Fruit fly (Drosophila melanogaster) whole organism, wandering third instar larva: Measurements from ENCODE around the gene Sarm.

ENCODE experiments used
- Abd-B ChIP-seq: fragments of >200 bp; optimal IDR thresholded peaks from 2 replicates; lab custom pipeline; 2017; ENCODE audit warnings: missing biosample characterization, missing genetic modification characterization
- CG32264 ChIP-seq: fragments of 200-800 bp; sonication (Bioruptor generic); optimal IDR thresholded peaks from 2 replicates; lab custom pipeline; 2016; ENCODE audit warnings: missing biosample characterization, missing genetic modification characterization
- CG9705 ChIP-seq: fragments of 200-800 bp; sonication (Bioruptor generic); optimal IDR thresholded peaks from 2 replicates; lab custom pipeline; 2018; ENCODE audit warnings: missing biosample characterization, mild to moderate bottlenecking, missing genetic modification characterization
- CrebA ChIP-seq: fragments of 200-800 bp; sonication (Bioruptor generic); optimal IDR thresholded peaks from 2 replicates; lab custom pipeline; 2016; ENCODE audit warnings: missing biosample characterization, mild to moderate bottlenecking, missing genetic modification characterization, borderline replicate concordance
- Dfd ChIP-seq: fragments of >200 bp; optimal IDR thresholded peaks from 2 replicates; lab custom pipeline; 2017; ENCODE audit warnings: missing biosample characterization, missing genetic modification characterization
- Dif ChIP-seq: fragments of 200-275, 200-300 bp; sonication (Bioruptor generic); optimal IDR thresholded peaks from 2 replicates; lab custom pipeline; 2018; ENCODE audit warnings: missing biosample characterization, missing genetic modification characterization; ENCODE audit not compliant: partially characterized antibody
- GATAd ChIP-seq: sonication (Bioruptor generic); optimal IDR thresholded peaks from 2 replicates; lab custom pipeline; 2016; ENCODE audit warnings: missing biosample characterization, missing genetic modification characterization
- HLH106 ChIP-seq: fragments of 200-800 bp; optimal IDR thresholded peaks from 3 replicates; lab custom pipeline; 2019; ENCODE audit warnings: missing biosample characterization, mild to moderate bottlenecking, missing genetic modification characterization, moderate library complexity
- Hnf4 ChIP-seq: fragments of 200-800 bp; sonication (Bioruptor generic); optimal IDR thresholded peaks from 2 replicates; lab custom pipeline; 2016; ENCODE audit warnings: missing biosample characterization, mild to moderate bottlenecking, missing genetic modification characterization
- Hr78 ChIP-seq: fragments of >200 bp; optimal IDR thresholded peaks from 2 replicates; lab custom pipeline; 2017; ENCODE audit warnings: missing biosample characterization, missing genetic modification characterization
- Hr83 ChIP-seq: fragments of 200-300 bp; sonication (Bioruptor generic); optimal IDR thresholded peaks from 2 replicates; lab custom pipeline; 2016; ENCODE audit warnings: missing biosample characterization, mild to moderate bottlenecking, missing genetic modification characterization, moderate library complexity; ENCODE audit not compliant: poor library complexity, severe bottlenecking
- Jra ChIP-seq: sonication (Bioruptor generic); optimal IDR thresholded peaks from 2 replicates; lab custom pipeline; 2016; ENCODE audit warnings: missing biosample characterization, missing genetic modification characterization
- Mio ChIP-seq: sonication (Bioruptor generic); optimal IDR thresholded peaks from 2 replicates; lab custom pipeline; 2016; ENCODE audit warnings: missing biosample characterization, missing genetic modification characterization
- Myc ChIP-seq: fragments of >200 bp; optimal IDR thresholded peaks from 2 replicates; lab custom pipeline; 2017
- N ChIP-seq: fragments of >200 bp; optimal IDR thresholded peaks from 2 replicates; lab custom pipeline; 2018; ENCODE audit warnings: missing biosample characterization, missing external identifiers, missing genetic modification characterization
- OdsH ChIP-seq: fragments of 200-800 bp; sonication (Bioruptor generic); optimal IDR thresholded peaks from 2 replicates; lab custom pipeline; 2016; ENCODE audit warnings: missing biosample characterization, mild to moderate bottlenecking, missing genetic modification characterization
- Rel ChIP-seq, 2 experiments: fragments of 200-800 bp; sonication (Bioruptor generic) in 1 of 2; optimal IDR thresholded peaks; 2 replicates in 1 of 2; 3 replicates in 1 of 2; lab custom pipeline; 2016 to 2019; ENCODE audit warnings: mild to moderate bottlenecking in 2 of 2, missing biosample characterization in 2 of 2, missing genetic modification characterization in 2 of 2, moderate library complexity in 1 of 2
- Sp1 ChIP-seq: fragments of 200-800 bp; sonication (Bioruptor generic); optimal IDR thresholded peaks from 3 replicates; lab custom pipeline; 2019; ENCODE audit warnings: missing biosample characterization, mild to moderate bottlenecking, missing genetic modification characterization, moderate library complexity
- Vsx2 ChIP-seq: fragments of 200-300, 225-300 bp; sonication (Bioruptor generic); optimal IDR thresholded peaks from 2 replicates; lab custom pipeline; 2018; ENCODE audit warnings: missing biosample characterization, missing genetic modification characterization; ENCODE audit not compliant: partially characterized antibody
- br ChIP-seq: fragments of 200-800 bp; sonication (Bioruptor generic); optimal IDR thresholded peaks from 2 replicates; lab custom pipeline; 2016; ENCODE audit warnings: missing biosample characterization, missing genetic modification characterization
- brk ChIP-seq: fragments of 200-800 bp; sonication (Bioruptor generic); optimal IDR thresholded peaks from 2 replicates; lab custom pipeline; 2016; ENCODE audit warnings: missing biosample characterization, mild to moderate bottlenecking, missing genetic modification characterization
- dl ChIP-seq, 2 experiments: fragments of 175-275, 200-275 bp in 1 of 2; fragments of 200-275 bp in 1 of 2; sonication (Bioruptor generic); optimal IDR thresholded peaks; lab custom pipeline; 2018; ENCODE audit warnings: mild to moderate bottlenecking in 2 of 2, missing biosample characterization in 2 of 2, missing genetic modification characterization in 2 of 2, moderate library complexity in 2 of 2; ENCODE audit not compliant: partially characterized antibody in 2 of 2, insufficient read depth in 1 of 2
- dmrt93B ChIP-seq: fragments of 200-800 bp; sonication (Bioruptor generic); optimal IDR thresholded peaks from 2 replicates; lab custom pipeline; 2018; ENCODE audit warnings: missing biosample characterization, mild to moderate bottlenecking, missing genetic modification characterization
- dsf ChIP-seq: sonication (Bioruptor generic); optimal IDR thresholded peaks from 2 replicates; lab custom pipeline; 2016; ENCODE audit warnings: missing biosample characterization, missing genetic modification characterization, borderline replicate concordance
- ey ChIP-seq: fragments of 200-800 bp; sonication (Bioruptor generic); optimal IDR thresholded peaks from 2 replicates; lab custom pipeline; 2016; ENCODE audit warnings: missing biosample characterization, missing genetic modification characterization
- foxo ChIP-seq, 2 experiments: fragments of 200-800 bp; sonication (Bioruptor generic); optimal IDR thresholded peaks; 2 replicates in 1 of 2; 3 replicates in 1 of 2; lab custom pipeline; 2016 to 2017; ENCODE audit warnings: missing biosample characterization in 2 of 2, missing genetic modification characterization in 2 of 2
- fru ChIP-seq: fragments of 200-800 bp; sonication (Bioruptor generic); optimal IDR thresholded peaks from 3 replicates; lab custom pipeline; 2016; ENCODE audit warnings: missing biosample characterization, mild to moderate bottlenecking, missing genetic modification characterization
- h ChIP-seq: fragments of 200-800 bp; sonication (Bioruptor generic); optimal IDR thresholded peaks from 3 replicates; lab custom pipeline; 2016; ENCODE audit warnings: missing biosample characterization, mild to moderate bottlenecking, missing genetic modification characterization
- jim ChIP-seq: fragments of 175-275, 200-325 bp; sonication (Bioruptor generic); optimal IDR thresholded peaks from 2 replicates; lab custom pipeline; 2016; ENCODE audit warnings: missing biosample characterization, mild to moderate bottlenecking, missing genetic modification characterization
- lola ChIP-seq: fragments of >200 bp; optimal IDR thresholded peaks from 2 replicates; lab custom pipeline; 2017; ENCODE audit warnings: missing biosample characterization, missing genetic modification characterization
- pan ChIP-seq: fragments of >200 bp; optimal IDR thresholded peaks from 2 replicates; lab custom pipeline; 2017
- psq ChIP-seq: fragments of 200-800 bp; sonication (Bioruptor generic); optimal IDR thresholded peaks from 3 replicates; lab custom pipeline; 2017; ENCODE audit warnings: missing biosample characterization, mild to moderate bottlenecking, missing genetic modification characterization, moderate library complexity
- rgr ChIP-seq: fragments of 200-800 bp; sonication (Bioruptor generic); optimal IDR thresholded peaks from 3 replicates; lab custom pipeline; 2016; ENCODE audit warnings: missing biosample characterization, mild to moderate bottlenecking, missing genetic modification characterization
- sage ChIP-seq: fragments of 200-800 bp; sonication (Bioruptor generic); optimal IDR thresholded peaks from 2 replicates; lab custom pipeline; 2016; ENCODE audit warnings: missing biosample characterization, mild to moderate bottlenecking, missing genetic modification characterization
- sv ChIP-seq: fragments of 200-800 bp; sonication (Bioruptor generic); optimal IDR thresholded peaks from 3 replicates; lab custom pipeline; 2016; ENCODE audit warnings: missing biosample characterization, missing genetic modification characterization
- tai ChIP-seq: sonication (Bioruptor generic); optimal IDR thresholded peaks from 2 replicates; lab custom pipeline; 2016; ENCODE audit warnings: missing biosample characterization, missing genetic modification characterization
- usp ChIP-seq: fragments of >200 bp; optimal IDR thresholded peaks from 2 replicates; lab custom pipeline; 2017; ENCODE audit warnings: missing biosample characterization, missing genetic modification characterization
- woc ChIP-seq: sonication (Bioruptor generic); optimal IDR thresholded peaks from 2 replicates; lab custom pipeline; 2016; ENCODE audit warnings: missing biosample characterization, mild to moderate bottlenecking, missing genetic modification characterization

Sarm gene

dm6 chr3L:8121590-8121989, 57.9 kb downstream of the Sarm start, which contains the start of gene ldbr:
TSS of gene ldbr (plus strand) at chr3L:8121827.
- TF ChIP-seq Sp1 (GFP tag; lab: Kevin White, UChicago) (peak; percentile 21), usp (GFP tag; lab: Kevin White, UChicago) (no peak), foxo (GFP tag; optimal IDR thresholded peaks at IDR 0.05; lab: Kevin White, UChicago) (peak in 1 of 2 experiments; percentile 44), rgr (GFP tag; lab: Kevin White, UChicago) (peak; percentile 30), Dfd (no peak), brk (GFP tag; lab: Kevin White, UChicago) (no peak), br (peak; percentile 3), sv (GFP tag; lab: Kevin White, UChicago) (no peak)

- TF ChIP-seq br (no peak), Hr83 (GFP tag; lab: Kevin White, UChicago) (peak; percentile 8)
Measured at dm6 chr3L:8124481-8125359, 61.0 kb downstream of the Sarm start, which contains the start of the genes CG7550 and mRpL36. TSS of gene CG7550 (minus strand) at chr3L:8124531. TSS of gene mRpL36 (minus strand) at chr3L:8125132.

- TF ChIP-seq OdsH (GFP tag; lab: Kevin White, UChicago) = peak; percentile 88
- TF ChIP-seq rgr (GFP tag; lab: Kevin White, UChicago) = peak; percentile 95
- TF ChIP-seq Sp1 (GFP tag; lab: Kevin White, UChicago) = peak; percentile 92
- TF ChIP-seq woc = no peak
- TF ChIP-seq h = peak; percentile 91
- TF ChIP-seq Mio = no peak
- TF ChIP-seq dsf (GFP tag; lab: Kevin White, UChicago) = peak; percentile 75
- TF ChIP-seq Dfd = no peak
- peak; percentile 91 for TF ChIP-seq CG9705 (GFP tag; lab: Kevin White, UChicago)
- TF ChIP-seq pan (lab: Kevin White, UChicago) = no peak
- TF ChIP-seq Rel (GFP tag; optimal IDR thresholded peaks at IDR 0.05; lab: Kevin White, UChicago) = peak; percentile 83
- peak; percentile 84 for TF ChIP-seq Rel (tag; optimal IDR thresholded peaks at IDR 0.05; lab: Kevin White, UChicago)
- TF ChIP-seq Dif (GFP tag; lab: Kevin White, UChicago) = peak; percentile 32
- no peak for TF ChIP-seq N (GFP tag; lab: Kevin White, UChicago)
- peak; percentile 28 for TF ChIP-seq jim (GFP tag; lab: Kevin White, UChicago)
- TF ChIP-seq fru (GFP tag; lab: Kevin White, UChicago) = peak; percentile 90
- no peak for TF ChIP-seq usp (GFP tag; lab: Kevin White, UChicago)
- TF ChIP-seq CG32264 (GFP tag; lab: Kevin White, UChicago) = peak; percentile 67
- TF ChIP-seq Myc = peak; percentile 39
- TF ChIP-seq dl (GFP tag; optimal IDR thresholded peaks at IDR 0.05; lab: Kevin White, UChicago; ENCODE audit: insufficient read depth in 1 of 2, partially characterized antibody in 2 of 2) = no peak
- TF ChIP-seq ey (GFP tag; lab: Kevin White, UChicago) = peak; percentile 83
- peak; percentile 95 for TF ChIP-seq HLH106 (tag; lab: Kevin White, UChicago)
- TF ChIP-seq GATAd = peak; percentile 80
- TF ChIP-seq CrebA (GFP tag; lab: Kevin White, UChicago) = no peak
- TF ChIP-seq Vsx2 = peak; percentile 90
- peak; percentile 87 for TF ChIP-seq Hnf4
- TF ChIP-seq foxo (GFP tag; optimal IDR thresholded peaks at IDR 0.05; lab: Kevin White, UChicago) = peak in 1 of 2 experiments; percentile 95
- TF ChIP-seq tai (GFP tag; lab: Kevin White, UChicago) = no peak
- TF ChIP-seq br = peak; percentile 83
- no peak for TF ChIP-seq Hr78
- TF ChIP-seq sage (GFP tag; lab: Kevin White, UChicago) = peak; percentile 80
- no peak for TF ChIP-seq Hr83 (GFP tag; lab: Kevin White, UChicago)
- TF ChIP-seq sv (GFP tag; lab: Kevin White, UChicago) = peak; percentile 85
- TF ChIP-seq Jra = peak; percentile 83
- peak; percentile 87 for TF ChIP-seq dmrt93B (GFP tag; lab: Kevin White, UChicago)
- TF ChIP-seq Abd-B (GFP tag; lab: Kevin White, UChicago) = no peak
- TF ChIP-seq lola = no peak
- no peak for TF ChIP-seq brk (GFP tag; lab: Kevin White, UChicago)
- TF ChIP-seq psq (GFP tag; lab: Kevin White, UChicago) = peak; percentile 91
Measured at dm6 chr3L:8127712-8128210, 64.1 kb downstream of the Sarm start, which contains the start of the genes Cds and Uba2. TSS of gene Cds (plus strand) at chr3L:8127762. TSS of gene Uba2 (minus strand) at chr3L:8127818.
